Worm (Caenorhabditis elegans): ENCODE data around the gene T01H3.2.

T01H3.2 gene

ce11 chrII:7825107-7825506, 52.7 kb downstream of the T01H3.2 start, which contains the start of gene srw-62:
Gene srw-62, plus strand, starts transcription at chrII:7825407.
- TF ChIP-seq aly-1 (tag; optimal IDR thresholded peaks at IDR 0.05) (no peak), tra-4 (tag; optimal IDR thresholded peaks at IDR 0.05) (no peak), sea-1 (GFP tag; conservative IDR thresholded peaks at IDR 0.05) (no peak), flt-1 (GFP tag; IDR thresholded peaks at IDR 0.05) (no peak), B0310.2 (tag; optimal IDR thresholded peaks at IDR 0.05) (no peak), ets-7 (tag; optimal IDR thresholded peaks at IDR 0.05) (no peak), tbx-11 (GFP tag; IDR thresholded peaks at IDR 0.05) (no peak), tbx-37 (GFP tag; conservative IDR thresholded peaks at IDR 0.05) (no peak), scrt-1 (GFP tag; IDR thresholded peaks at IDR 0.05) (no peak), hmg-4 (GFP tag; optimal IDR thresholded peaks at IDR 0.05) (no peak)

All from whole organism, early embryonic.